Fruit fly (Drosophila melanogaster): Measurements from ENCODE around the gene InR.

- TF ChIP-seq usp (GFP tag; optimal IDR thresholded peaks at IDR 0.05) (no peak), pan (optimal IDR thresholded peaks at IDR 0.05) (no peak), psq (optimal IDR thresholded peaks at IDR 0.05) (no peak), CG8478 (optimal IDR thresholded peaks at IDR 0.05) (no peak), Dll (optimal IDR thresholded peaks at IDR 0.05) (no peak), EcR (GFP tag; optimal IDR thresholded peaks at IDR 0.05) (no peak)
These were observed 20.5 kb downstream of the InR start for dm6 chr3R:21598605-21599004.

All from whole organism.